Worm (Caenorhabditis elegans): ENCODE results near the gene F21D9.4.

F21D9.4 gene

DNA sequence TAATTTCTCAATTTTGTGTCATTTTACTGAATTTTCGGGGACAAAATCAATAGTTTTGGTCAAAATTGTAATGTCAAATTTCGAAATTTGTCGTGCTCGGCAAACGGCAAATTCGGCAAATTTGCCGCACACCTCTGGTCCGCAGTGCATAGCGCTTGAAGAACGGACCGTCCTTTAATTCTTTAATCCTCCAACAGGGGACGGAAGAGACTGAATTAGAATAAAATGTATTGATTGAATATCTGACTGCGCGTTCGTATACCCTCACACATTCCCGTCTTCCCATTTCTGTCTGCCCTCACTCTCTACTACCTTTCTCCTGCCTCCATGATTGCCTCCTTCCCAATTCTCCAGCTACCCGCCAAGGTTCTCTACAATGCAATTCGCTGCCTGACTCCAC, 45.6 kb downstream of the F21D9.4 start, which contains the start of gene F55C9.14:
Gene F55C9.14, plus strand, starts transcription at position 301 of the 400 bp plus-strand sequence.
- TF ChIP-seq ref-2 (tag; optimal IDR thresholded peaks at IDR 0.05) (no peak), ama-1 (optimal IDR thresholded peaks at IDR 0.05) (no peak), sdc-2 (tag; optimal IDR thresholded peaks at IDR 0.05) (no peak), hlh-15 (tag; optimal IDR thresholded peaks at IDR 0.05) (no peak), lin-11 (tag; optimal IDR thresholded peaks at IDR 0.05) (no peak)

DNA sequence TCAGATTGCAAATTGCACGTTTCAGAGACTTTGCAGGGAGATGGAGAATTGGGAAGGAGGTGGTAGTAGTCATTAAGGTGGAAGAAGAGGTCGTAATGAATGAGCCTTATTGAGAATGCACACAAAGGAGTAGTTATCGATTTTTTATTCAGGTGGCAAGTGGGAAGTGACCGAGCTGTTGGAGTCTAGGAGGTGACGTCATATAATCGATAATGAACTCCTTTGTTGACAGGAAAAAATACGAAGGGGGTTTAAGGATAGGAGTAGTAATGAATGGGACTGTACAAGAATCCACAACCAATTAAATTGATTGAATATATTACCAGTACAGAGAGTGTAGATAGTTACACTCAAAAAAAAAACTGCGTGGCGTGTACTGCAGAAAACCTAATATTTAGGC, 48.3 kb downstream of the F21D9.4 start, which contains the start of gene fbxb-62:
Gene fbxb-62, minus strand, starts transcription at position 101 of the 400 bp plus-strand sequence.
- TF ChIP-seq nfya-1 (tag; optimal IDR thresholded peaks at IDR 0.05): no peak
- TF ChIP-seq dmd-4 (tag; optimal IDR thresholded peaks at IDR 0.05; ENCODE audit: borderline replicate concordance): no peak
- no peak for TF ChIP-seq K09A11.1 (tag; optimal IDR thresholded peaks at IDR 0.05; ENCODE audit: insufficient read depth)
- TF ChIP-seq ceh-9 (tag; optimal IDR thresholded peaks at IDR 0.05): no peak
- no peak for TF ChIP-seq fkh-6 (tag; optimal IDR thresholded peaks at IDR 0.05)
- no peak for TF ChIP-seq nhr-11 (tag; optimal IDR thresholded peaks at IDR 0.05)
- TF ChIP-seq eyg-1 (tag; optimal IDR thresholded peaks at IDR 0.05): no peak
- TF ChIP-seq hlh-15 (tag; optimal IDR thresholded peaks at IDR 0.05): no peak
- TF ChIP-seq F13H6.1 (tag; optimal IDR thresholded peaks at IDR 0.05): no peak

ce11 chrV:19303589-19304174, 50.1 kb downstream of the F21D9.4 start, which contains the start of the genes fbxb-63 and fbxb-61:
fbxb-63 (minus strand) TSS chrV:19303730.
fbxb-61 (plus strand) TSS chrV:19304124.
- TF ChIP-seq ceh-24 (tag; optimal IDR thresholded peaks at IDR 0.05): no peak
- TF ChIP-seq ceh-9 (tag; optimal IDR thresholded peaks at IDR 0.05): no peak
- no peak for TF ChIP-seq nfya-1 (tag; optimal IDR thresholded peaks at IDR 0.05)
- TF ChIP-seq rnt-1 (tag; optimal IDR thresholded peaks at IDR 0.05): no peak
